Worm (Caenorhabditis elegans) whole organism, early embryonic: Measurements from ENCODE around the gene Y62H9A.16.

Experiments used
- aly-1 ChIP-seq: sonication (generic microtip); optimal IDR thresholded peaks from 2 replicates; lab custom pipeline; 2016; ENCODE audit warnings: missing genetic modification characterization, missing compliant biosample characterization
- ama-1 ChIP-seq: fragments of 150-350 bp; optimal IDR thresholded peaks from 2 replicates; lab custom pipeline; 2014
- ceh-36 ChIP-seq: sonication (generic microtip); optimal IDR thresholded peaks from 2 replicates; lab custom pipeline; 2016; ENCODE audit warnings: missing genetic modification characterization, inconsistent platforms, missing compliant biosample characterization
- ets-7 ChIP-seq: sonication (generic microtip); optimal IDR thresholded peaks from 2 replicates; lab custom pipeline; 2016; ENCODE audit warnings: missing genotype, missing genetic modification characterization, missing compliant biosample characterization
- flt-1 ChIP-seq: fragments of 200-800 bp; sonication (Bioruptor generic); IDR thresholded peaks from 2 replicates; pipeline ENCODE4 v1.3.6; 2022; ENCODE audit warnings: missing genetic modification characterization, missing compliant biosample characterization

ce11 chrX:11908226-11908625 lies 9.9 kb upstream of the Y62H9A.16 start:
- TF ChIP-seq aly-1 (tag; lab: Kevin White, UChicago) (no peak), ama-1 (lab: Kevin White, UChicago) (no peak), ceh-36 (tag; lab: Kevin White, UChicago) (no peak), ets-7 (tag; lab: Kevin White, UChicago) (no peak), flt-1 (GFP tag; lab: Robert Waterston, UW) (no peak)
